Worm (Caenorhabditis elegans): ENCODE data around the gene duo-1.
A peak's percentile ranks its signal among the peaks of the same experiment; 100 is the strongest.

duo-1 gene

ce11 chrV:11532535-11532853 is 21.9 kb upstream of the duo-1 start (continued):
- TF ChIP-seq ama-1 (optimal IDR thresholded peaks at IDR 0.05) (peak; percentile 52), ama-1 (GFP tag; optimal IDR thresholded peaks at IDR 0.05) (no peak), xnd-1 (tag; optimal IDR thresholded peaks at IDR 0.05) (no peak), nhr-80 (tag; optimal IDR thresholded peaks at IDR 0.05) (peak; percentile 49), hlh-12 (tag; optimal IDR thresholded peaks at IDR 0.05) (no peak), ztf-28 (GFP tag; IDR thresholded peaks at IDR 0.05) (no peak), lag-1 (GFP tag; IDR thresholded peaks at IDR 0.05) (no peak), zfh-2 (GFP tag; conservative IDR thresholded peaks at IDR 0.05) (no peak), hmg-1.2 (GFP tag; IDR thresholded peaks at IDR 0.05) (no peak)

ce11 chrV:11532964-11533363 is 21.5 kb upstream of the duo-1 start:
- TF ChIP-seq Y95B8A.8 (GFP tag; IDR thresholded peaks at IDR 0.05), result no peak
- no peak for TF ChIP-seq B0261.1 (tag; optimal IDR thresholded peaks at IDR 0.05)
- TF ChIP-seq zfh-2 (GFP tag; conservative IDR thresholded peaks at IDR 0.05), result peak; percentile 82
- no peak for TF ChIP-seq ceh-40 (GFP tag; IDR thresholded peaks at IDR 0.05)
- TF ChIP-seq akir-1 (GFP tag; optimal IDR thresholded peaks at IDR 0.05), result peak; percentile 74
- 0 out of 2 replicates have a peak, but pooled peaks have one; percentile 37 for TF ChIP-seq C06A6.2 (GFP tag; conservative IDR thresholded peaks at IDR 0.05)
- TF ChIP-seq ceh-58 (GFP tag; IDR thresholded peaks at IDR 0.05), result 0 out of 2 replicates have a peak, but pooled peaks have one; percentile 33
- TF ChIP-seq die-1 (tag; optimal IDR thresholded peaks at IDR 0.05), result no peak
- 0 out of 2 replicates have a peak, but pooled peaks have one; percentile 23 for TF ChIP-seq ceh-91 (GFP tag; IDR thresholded peaks at IDR 0.05)
- 0 out of 2 replicates have a peak, but pooled peaks have one; percentile 75 for TF ChIP-seq nhr-120 (GFP tag; IDR thresholded peaks at IDR 0.05)
- TF ChIP-seq aptf-2 (GFP tag; conservative IDR thresholded peaks at IDR 0.05), result no peak
- no peak for TF ChIP-seq madf-10 (tag; optimal IDR thresholded peaks at IDR 0.05)
- TF ChIP-seq Y53G8AR.9 (GFP tag; conservative IDR thresholded peaks at IDR 0.05), result 0 out of 2 replicates have a peak, but pooled peaks have one; percentile 19
- TF ChIP-seq ceh-27 (GFP tag; optimal IDR thresholded peaks at IDR 0.05), result peak; percentile 27
- no peak for TF ChIP-seq Y56A3A.18 (GFP tag; IDR thresholded peaks at IDR 0.05)
- TF ChIP-seq cebp-1 (GFP tag; IDR thresholded peaks at IDR 0.05), result no peak
- TF ChIP-seq cebp-1 (tag; optimal IDR thresholded peaks at IDR 0.05), result peak; percentile 16
- TF ChIP-seq pbrm-1 (GFP tag; IDR thresholded peaks at IDR 0.05), result peak; percentile 49; the same call in 1 of the 2 replicates
- no peak for TF ChIP-seq fkh-3 (tag; optimal IDR thresholded peaks at IDR 0.05)
- no peak for TF ChIP-seq F22D6.2 (tag; optimal IDR thresholded peaks at IDR 0.05)
- TF ChIP-seq lin-26 (GFP tag; IDR thresholded peaks at IDR 0.05), result 0 out of 2 replicates have a peak, but pooled peaks have one; percentile 17

ce11 chrV:11533365-11533949 is 21.0 kb upstream of the duo-1 start:
- TF ChIP-seq pbrm-1 (GFP tag; IDR thresholded peaks at IDR 0.05) (peak; percentile 0; the same call in 1 of the 2 replicates), ekl-4 (GFP tag; IDR thresholded peaks at IDR 0.05) (peak; percentile 29; the same call in 1 of the 2 replicates), let-526 (GFP tag; IDR thresholded peaks at IDR 0.05) (0 out of 2 replicates have a peak, but pooled peaks have one; percentile 53), akir-1 (GFP tag; optimal IDR thresholded peaks at IDR 0.05) (no peak), B0261.1 (tag; optimal IDR thresholded peaks at IDR 0.05) (no peak), ztf-3 (GFP tag; optimal IDR thresholded peaks at IDR 0.05) (no peak), zfh-2 (GFP tag; conservative IDR thresholded peaks at IDR 0.05) (no peak), K11D2.4 (GFP tag; IDR thresholded peaks at IDR 0.05) (0 out of 2 replicates have a peak, but pooled peaks have one; percentile 49), Y53G8AR.9 (GFP tag; conservative IDR thresholded peaks at IDR 0.05) (0 out of 2 replicates have a peak, but pooled peaks have one; percentile 14), hsf-1 (GFP tag; IDR thresholded peaks at IDR 0.05) (no peak), aptf-2 (GFP tag; conservative IDR thresholded peaks at IDR 0.05) (no peak), ZK185.1 (tag; optimal IDR thresholded peaks at IDR 0.05; ENCODE audit: poor library complexity, severe bottlenecking) (peak; percentile 11)
